Worm (Caenorhabditis elegans) whole organism, early embryonic: ENCODE measurements around the gene F54F7.2.

ENCODE experiments used
- B0310.2 ChIP-seq: sonication (generic microtip); optimal IDR thresholded peaks from 2 replicates; lab custom pipeline; 2016; ENCODE audit warnings: mild to moderate bottlenecking, missing genetic modification characterization, missing compliant biosample characterization
- F13C5.2 ChIP-seq: sonication (generic microtip); optimal IDR thresholded peaks from 2 replicates; lab custom pipeline; 2017; ENCODE audit warnings: mild to moderate bottlenecking, missing genetic modification characterization, inconsistent platforms, missing compliant biosample characterization
- aly-1 ChIP-seq: sonication (generic microtip); optimal IDR thresholded peaks from 2 replicates; lab custom pipeline; 2016; ENCODE audit warnings: missing genetic modification characterization, missing compliant biosample characterization
- ama-1 ChIP-seq: fragments of 150-350 bp; optimal IDR thresholded peaks from 2 replicates; lab custom pipeline; 2014
- ceh-13 ChIP-seq: fragments of 200-800 bp; sonication (Bioruptor generic); optimal IDR thresholded peaks from 2 replicates; lab custom pipeline; 2018; ENCODE audit warnings: mild to moderate bottlenecking, missing genetic modification characterization, missing compliant biosample characterization
- ceh-36 ChIP-seq: sonication (generic microtip); optimal IDR thresholded peaks from 2 replicates; lab custom pipeline; 2016; ENCODE audit warnings: missing genetic modification characterization, inconsistent platforms, missing compliant biosample characterization
- ets-7 ChIP-seq: sonication (generic microtip); optimal IDR thresholded peaks from 2 replicates; lab custom pipeline; 2016; ENCODE audit warnings: missing genotype, missing genetic modification characterization, missing compliant biosample characterization
- flt-1 ChIP-seq: fragments of 200-800 bp; sonication (Bioruptor generic); IDR thresholded peaks from 2 replicates; pipeline ENCODE4 v1.3.6; 2022; ENCODE audit warnings: missing genetic modification characterization, missing compliant biosample characterization
- hmbx-1 ChIP-seq: sonication (generic microtip); optimal IDR thresholded peaks from 2 replicates; lab custom pipeline; 2016; ENCODE audit warnings: mild to moderate bottlenecking, missing genetic modification characterization, missing compliant biosample characterization
- hmg-4 ChIP-seq: fragments of 200-800 bp; sonication (Bioruptor generic); optimal IDR thresholded peaks from 2 replicates; lab custom pipeline; 2018; ENCODE audit warnings: mild to moderate bottlenecking, missing genetic modification characterization, missing compliant biosample characterization
- hnd-1 ChIP-seq: sonication (generic microtip); optimal IDR thresholded peaks from 2 replicates; lab custom pipeline; 2016; ENCODE audit warnings: missing genetic modification characterization, missing compliant biosample characterization
- pes-1 ChIP-seq: fragments of 200-800 bp; sonication (Bioruptor generic); IDR thresholded peaks from 2 replicates; pipeline ENCODE4 v1.3.6; 2022; ENCODE audit warnings: missing genetic modification reagents, missing genetic modification characterization, missing compliant biosample characterization
- scrt-1 ChIP-seq: fragments of 200-800 bp; sonication (Bioruptor generic); IDR thresholded peaks from 2 replicates; pipeline ENCODE4 v1.3.6; 2022; ENCODE audit warnings: missing genetic modification characterization, missing compliant biosample characterization
- sea-1 ChIP-seq: fragments of 200-800 bp; sonication (Bioruptor generic); conservative IDR thresholded peaks from 2 replicates; pipeline ENCODE4 v1.3.6; 2022; ENCODE audit warnings: missing genetic modification characterization, missing compliant biosample characterization
- tbx-11 ChIP-seq: fragments of 200-800 bp; sonication (Bioruptor generic); IDR thresholded peaks from 2 replicates; pipeline ENCODE4 v1.3.6; 2022; ENCODE audit warnings: missing genetic modification characterization, missing compliant biosample characterization
- tbx-37 ChIP-seq: fragments of 200-800 bp; sonication (Bioruptor generic); conservative IDR thresholded peaks from 2 replicates; pipeline ENCODE4 v1.3.6; 2022; ENCODE audit warnings: missing genetic modification reagents, missing genetic modification characterization, missing compliant biosample characterization
- tra-4 ChIP-seq: sonication (generic microtip); optimal IDR thresholded peaks from 2 replicates; lab custom pipeline; 2017; ENCODE audit warnings: missing genetic modification characterization, missing compliant biosample characterization

The F54F7.2 gene

ce11 chrX:11875260-11875659 is 31.8 kb downstream of the F54F7.2 start, which contains the start of gene Y62H9A.1:
TSS of gene Y62H9A.1 (plus strand) at chrX:11875541.
- TF ChIP-seq ceh-13 (GFP tag; lab: Kevin White, UChicago) (no peak), F13C5.2 (tag; lab: Kevin White, UChicago) (no peak), B0310.2 (tag; lab: Kevin White, UChicago) (no peak), scrt-1 (GFP tag; lab: Robert Waterston, UW) (no peak), tra-4 (tag; lab: Kevin White, UChicago) (no peak), tbx-11 (no peak), hmbx-1 (no peak), hnd-1 (tag; lab: Kevin White, UChicago) (no peak), tbx-37 (GFP tag; lab: Robert Waterston, UW) (no peak), flt-1 (GFP tag; lab: Robert Waterston, UW) (no peak), sea-1 (GFP tag; lab: Robert Waterston, UW) (no peak), ets-7 (no peak), aly-1 (tag; lab: Kevin White, UChicago) (no peak), ama-1 (lab: Kevin White, UChicago) (no peak), hmg-4 (GFP tag; lab: Kevin White, UChicago) (no peak), pes-1 (GFP tag; lab: Robert Waterston, UW) (no peak), ceh-36 (no peak)

- no peak for TF ChIP-seq hnd-1 (tag; lab: Kevin White, UChicago)
- TF ChIP-seq B0310.2 (tag; lab: Kevin White, UChicago), result no peak
- TF ChIP-seq hmg-4 (GFP tag; lab: Kevin White, UChicago), result no peak
- TF ChIP-seq ets-7, result no peak
- no peak for TF ChIP-seq pes-1 (GFP tag; lab: Robert Waterston, UW)
- no peak for TF ChIP-seq flt-1 (GFP tag; lab: Robert Waterston, UW)
- no peak for TF ChIP-seq sea-1 (GFP tag; lab: Robert Waterston, UW)
- no peak for TF ChIP-seq ceh-36
- TF ChIP-seq F13C5.2 (tag; lab: Kevin White, UChicago), result no peak
- TF ChIP-seq hmbx-1, result no peak
- TF ChIP-seq ceh-13 (GFP tag; lab: Kevin White, UChicago), result no peak
- TF ChIP-seq scrt-1 (GFP tag; lab: Robert Waterston, UW), result no peak
- TF ChIP-seq tra-4 (tag; lab: Kevin White, UChicago), result no peak
These were observed 34.6 kb downstream of the F54F7.2 start, which contains the start of gene Y62H9A.2 for ce11 chrX:11878109-11878508. TSS of gene Y62H9A.2 (minus strand) at chrX:11878209.

DNA sequence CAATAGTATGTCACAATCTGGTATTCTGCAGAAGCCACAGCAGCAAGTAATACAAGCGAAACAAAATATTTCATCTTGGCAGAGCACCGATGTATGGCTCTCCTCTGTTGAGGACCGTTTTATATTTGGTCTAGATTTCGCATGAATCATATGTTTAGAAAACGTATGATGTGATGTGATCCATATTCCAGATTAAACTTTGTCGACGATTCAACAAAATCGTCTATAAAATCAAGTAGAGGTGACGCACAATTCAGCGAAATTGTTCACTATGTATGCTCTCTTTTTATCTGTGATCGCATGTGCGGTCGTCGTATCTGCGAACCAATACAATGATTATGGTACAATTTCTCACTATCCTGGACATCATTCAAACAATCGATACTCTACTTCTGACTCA is 36.4 kb downstream of the F54F7.2 start, which contains the start of the genes Y62H9A.3 and Y62H9A.4:
Gene Y62H9A.3, minus strand, starts transcription at position 101 of the 400 bp plus-strand sequence.
Gene Y62H9A.4, plus strand, starts transcription at position 256 of the 400 bp plus-strand sequence.
- no peak for TF ChIP-seq ceh-36
- TF ChIP-seq tbx-11, result no peak
- no peak for TF ChIP-seq hnd-1 (tag; lab: Kevin White, UChicago)
- TF ChIP-seq pes-1 (GFP tag; lab: Robert Waterston, UW), result no peak
- no peak for TF ChIP-seq ets-7
- no peak for TF ChIP-seq F13C5.2 (tag; lab: Kevin White, UChicago)
- TF ChIP-seq tbx-37 (GFP tag; lab: Robert Waterston, UW), result no peak
- TF ChIP-seq flt-1 (GFP tag; lab: Robert Waterston, UW), result no peak
- TF ChIP-seq hmbx-1, result no peak

DNA sequence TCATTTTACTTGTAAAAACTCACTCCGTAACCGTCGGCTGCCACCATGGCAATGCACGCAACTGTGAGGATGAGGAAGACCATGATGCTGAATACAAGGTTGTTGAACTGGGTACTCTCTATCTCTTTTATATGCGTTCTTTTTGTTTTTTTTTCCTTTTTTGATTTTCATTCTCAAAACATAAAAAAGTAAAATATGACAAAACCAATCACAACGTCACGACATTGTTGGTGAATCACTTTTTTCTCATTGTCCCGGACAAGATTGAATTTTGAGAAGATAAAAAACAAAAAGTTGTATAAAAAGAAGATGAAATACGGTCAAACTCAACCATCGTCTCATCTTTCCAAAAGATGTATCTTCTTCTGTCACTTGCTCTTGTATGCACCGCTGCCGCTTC is 39.3 kb downstream of the F54F7.2 start, which contains the start of the genes Y62H9A.5 and ule-5:
Gene Y62H9A.5, minus strand, starts transcription at position 101 of the 400 bp plus-strand sequence.
Gene ule-5, plus strand, starts transcription at position 328 of the 400 bp plus-strand sequence.
- no peak for TF ChIP-seq tra-4 (tag; lab: Kevin White, UChicago)
- TF ChIP-seq hmg-4 (GFP tag; lab: Kevin White, UChicago), result no peak
- TF ChIP-seq B0310.2 (tag; lab: Kevin White, UChicago), result no peak
- TF ChIP-seq hmbx-1, result no peak
- no peak for TF ChIP-seq flt-1 (GFP tag; lab: Robert Waterston, UW)

ce11 chrX:11885577-11885976 is 42.1 kb downstream of the F54F7.2 start, which contains the start of gene Y62H9A.7:
TSS of gene Y62H9A.7 (minus strand) at chrX:11885677.
- no peak for TF ChIP-seq tbx-11
- no peak for TF ChIP-seq hnd-1 (tag; lab: Kevin White, UChicago)
- no peak for TF ChIP-seq scrt-1 (GFP tag; lab: Robert Waterston, UW)
- no peak for TF ChIP-seq tbx-37 (GFP tag; lab: Robert Waterston, UW)
- TF ChIP-seq flt-1 (GFP tag; lab: Robert Waterston, UW), result no peak

DNA sequence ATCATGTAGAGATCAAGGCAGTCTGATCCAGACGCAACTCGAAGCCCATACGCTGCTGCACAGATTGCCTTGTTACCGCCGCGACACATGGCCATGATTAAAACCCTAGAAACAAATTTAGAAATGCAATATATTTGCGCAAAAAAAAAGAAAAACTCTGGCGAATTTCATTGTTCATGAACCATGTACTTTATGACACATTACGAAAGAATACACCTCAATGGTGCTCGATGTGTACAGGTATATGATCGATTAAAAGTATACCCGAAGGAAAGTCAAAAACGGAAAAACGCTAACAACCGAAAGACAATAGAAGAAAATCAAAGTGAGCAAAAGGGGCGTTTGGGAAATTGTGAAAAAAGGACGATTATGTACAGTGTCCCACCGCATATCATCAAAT is 48.9 kb downstream of the F54F7.2 start, which contains the start of gene Y62H9A.8:
Gene Y62H9A.8, minus strand, starts transcription at position 101 of the 400 bp plus-strand sequence.
- TF ChIP-seq hnd-1 (tag; lab: Kevin White, UChicago) (no peak), aly-1 (tag; lab: Kevin White, UChicago) (no peak), flt-1 (GFP tag; lab: Robert Waterston, UW) (no peak), tra-4 (tag; lab: Kevin White, UChicago) (no peak), ets-7 (no peak), ceh-13 (GFP tag; lab: Kevin White, UChicago) (no peak), scrt-1 (GFP tag; lab: Robert Waterston, UW) (no peak), ceh-36 (no peak), tbx-37 (GFP tag; lab: Robert Waterston, UW) (no peak), F13C5.2 (tag; lab: Kevin White, UChicago) (no peak), B0310.2 (tag; lab: Kevin White, UChicago) (no peak)
